Fruit fly (Drosophila melanogaster): ENCODE data around the gene CG9109.
A peak's percentile ranks its signal among the peaks of the same experiment; 100 is the strongest.

CG9109 gene

dm6 chr2L:5981433-5982333, 52.5 kb downstream of the CG9109 start, which contains the start of gene eIF4A (continued):
- peak; percentile 47 for TF ChIP-seq CG17568 (GFP tag; optimal IDR thresholded peaks at IDR 0.05)
- TF ChIP-seq bowl (GFP tag; IDR thresholded peaks at IDR 0.05) = no peak
- no peak for TF ChIP-seq Taf1 (GFP tag; IDR thresholded peaks at IDR 0.05)
- TF ChIP-seq CG10147 (GFP tag; optimal IDR thresholded peaks at IDR 0.05) = peak; percentile 15
- no peak for TF ChIP-seq Hmx (GFP tag; optimal IDR thresholded peaks at IDR 0.05)
- TF ChIP-seq lola (GFP tag; optimal IDR thresholded peaks at IDR 0.05) = peak in 1 of 3 experiments; percentile 29
- no peak for TF ChIP-seq crol (GFP tag; IDR thresholded peaks at IDR 0.05)
- peak; percentile 16 for TF ChIP-seq BtbVII (GFP tag; optimal IDR thresholded peaks at IDR 0.05)
- TF ChIP-seq Sin3A (optimal IDR thresholded peaks at IDR 0.05) = peak; percentile 96
- TF ChIP-seq row (GFP tag; IDR thresholded peaks at IDR 0.05) = no peak
- TF ChIP-seq CG3281 (GFP tag; optimal IDR thresholded peaks at IDR 0.05) = no peak
- peak; percentile 25 for TF ChIP-seq CG12391 (tag; optimal IDR thresholded peaks at IDR 0.05)
- TF ChIP-seq CG5245 (GFP tag; optimal IDR thresholded peaks at IDR 0.05) = no peak
- no peak for TF ChIP-seq CG4404 (GFP tag; IDR thresholded peaks at IDR 0.05)
- TF ChIP-seq sens (GFP tag) = peak; percentile 84
- no peak for TF ChIP-seq cad (GFP tag; optimal IDR thresholded peaks at IDR 0.05)
- TF ChIP-seq sens-2 (GFP tag; IDR thresholded peaks at IDR 0.05) = no peak
- peak; percentile 71 for TF ChIP-seq pzg (GFP tag; optimal IDR thresholded peaks at IDR 0.05)
- TF ChIP-seq tio (GFP tag; optimal IDR thresholded peaks at IDR 0.05) = no peak
- TF ChIP-seq nau (GFP tag; optimal IDR thresholded peaks at IDR 0.05) = no peak
- TF ChIP-seq CG13296 (GFP tag; optimal IDR thresholded peaks at IDR 0.05) = peak; percentile 58
- no peak for TF ChIP-seq Poxn (GFP tag; IDR thresholded peaks at IDR 0.05)
- TF ChIP-seq btn (GFP tag; optimal IDR thresholded peaks at IDR 0.05) = no peak
- no peak for TF ChIP-seq CG10565 (GFP tag; optimal IDR thresholded peaks at IDR 0.05)
- no peak for TF ChIP-seq Dip3 (GFP tag; optimal IDR thresholded peaks at IDR 0.05)
- TF ChIP-seq wdn (GFP tag; IDR thresholded peaks at IDR 0.05) = no peak
- TF ChIP-seq trem (tag; optimal IDR thresholded peaks at IDR 0.05) = peak; percentile 57
- peak; percentile 24 for TF ChIP-seq YL-1 (GFP tag; optimal IDR thresholded peaks at IDR 0.05)
- TF ChIP-seq CG17328 (GFP tag; IDR thresholded peaks at IDR 0.05) = no peak
- TF ChIP-seq Ets65A (GFP tag) = peak; percentile 90
- TF ChIP-seq so (GFP tag; IDR thresholded peaks at IDR 0.05) = no peak
- no peak for TF ChIP-seq CG6175 (GFP tag; IDR thresholded peaks at IDR 0.05)
- peak; percentile 91 for TF ChIP-seq Med (GFP tag)
- peak; percentile 26 for TF ChIP-seq dmrt11E (tag; optimal IDR thresholded peaks at IDR 0.05)
- peak; percentile 44 for TF ChIP-seq CG1233 (GFP tag; optimal IDR thresholded peaks at IDR 0.05)
- peak; percentile 67 for TF ChIP-seq caup (GFP tag; optimal IDR thresholded peaks at IDR 0.05; ENCODE audit: severe bottlenecking)
- peak; percentile 37 for TF ChIP-seq MTF-1 (GFP tag; optimal IDR thresholded peaks at IDR 0.05; ENCODE audit: borderline replicate concordance)
- TF ChIP-seq wek (GFP tag; optimal IDR thresholded peaks at IDR 0.05) = peak; percentile 38
- no peak for TF ChIP-seq Antp (GFP tag; optimal IDR thresholded peaks at IDR 0.05)
- no peak for TF ChIP-seq grau (tag; optimal IDR thresholded peaks at IDR 0.05)
- peak; percentile 29 for TF ChIP-seq CG12071 (GFP tag; optimal IDR thresholded peaks at IDR 0.05)
- TF ChIP-seq dimm (GFP tag; IDR thresholded peaks at IDR 0.05) = no peak
- TF ChIP-seq Spps (tag; optimal IDR thresholded peaks at IDR 0.05) = peak; percentile 11
- no peak for TF ChIP-seq zf30C (GFP tag; optimal IDR thresholded peaks at IDR 0.05)
- peak; percentile 1 for TF ChIP-seq Jarid2 (GFP tag; optimal IDR thresholded peaks at IDR 0.05)
- TF ChIP-seq sug (tag; optimal IDR thresholded peaks at IDR 0.05) = no peak
- no peak for TF ChIP-seq mld (GFP tag; IDR thresholded peaks at IDR 0.05; ENCODE audit: partially characterized antibody)
- TF ChIP-seq CG33557 (GFP tag; optimal IDR thresholded peaks at IDR 0.05) = peak; percentile 25
- peak in 1 of 3 experiments; percentile 2 for TF ChIP-seq Stat92E (GFP tag; optimal IDR thresholded peaks at IDR 0.05)
